Comparison of ENCODE assay signal across 2 worm cellular contexts in genomic region chrIV:1672398-1672797, ce11.
TF ChIP-seq lines count a peak whose summit lies in the region.

Gene Y41D4B.1 (plus strand): TSS chrIV:1672698.

TF ChIP-seq in whole organism, L2 larva, 48 proteins besides CTCF, POLR2A, EP300 and RAD21:
- TF ChIP-seq C34F6.9 (tag; optimal IDR thresholded peaks at IDR 0.05; lab: Kevin White, UChicago) (peak; percentile 3), nhr-12 (tag; optimal IDR thresholded peaks at IDR 0.05; lab: Kevin White, UChicago) (no peak), nhr-6 (tag; optimal IDR thresholded peaks at IDR 0.05; lab: Kevin White, UChicago) (no peak), gmeb-1 (tag; optimal IDR thresholded peaks at IDR 0.05; lab: Kevin White, UChicago) (no peak), sem-4 (tag; optimal IDR thresholded peaks at IDR 0.05; lab: Kevin White, UChicago) (no peak)

TF ChIP-seq in whole organism, L3 larva, 47 proteins besides CTCF, POLR2A, EP300 and RAD21:
- TF ChIP-seq mml-1 (tag; optimal IDR thresholded peaks at IDR 0.05; lab: Kevin White, UChicago) (no peak), elt-3 (tag; optimal IDR thresholded peaks at IDR 0.05; lab: Kevin White, UChicago) (no peak), fkh-10 (GFP tag; optimal IDR thresholded peaks at IDR 0.05; lab: Kevin White, UChicago) (peak; percentile 15)
